Worm (Caenorhabditis elegans): Measurements from ENCODE around the gene gpa-1.

Gene gpa-1

ce11 chrV:11127197-11127596 is 50.3 kb downstream of the gpa-1 start, which contains the start of gene jmjd-5:
jmjd-5 (plus strand) TSS chrV:11127497.
- TF ChIP-seq fkh-4 (tag; optimal IDR thresholded peaks at IDR 0.05; ENCODE audit: borderline replicate concordance) (no peak), F16B12.6 (tag; optimal IDR thresholded peaks at IDR 0.05) (no peak), lsy-2 (tag; optimal IDR thresholded peaks at IDR 0.05) (no peak), tlp-1 (tag; optimal IDR thresholded peaks at IDR 0.05) (no peak), xbp-1 (tag; optimal IDR thresholded peaks at IDR 0.05) (no peak), lin-39 (tag; optimal IDR thresholded peaks at IDR 0.05) (no peak), swsn-7 (tag; optimal IDR thresholded peaks at IDR 0.05) (no peak), irx-1 (tag; optimal IDR thresholded peaks at IDR 0.05) (no peak), nhr-77 (tag; optimal IDR thresholded peaks at IDR 0.05) (no peak), aha-1 (tag; optimal IDR thresholded peaks at IDR 0.05) (no peak), fkh-8 (tag; optimal IDR thresholded peaks at IDR 0.05) (no peak)

ce11 chrV:11124922-11125321 is 52.6 kb downstream of the gpa-1 start, which contains the start of gene C06H2.2:
C06H2.2 (plus strand) TSS chrV:11125222.
- TF ChIP-seq efl-3 (GFP tag; optimal IDR thresholded peaks at IDR 0.05) (no peak), efl-1 (optimal IDR thresholded peaks at IDR 0.05) (no peak), efl-1 (GFP tag; optimal IDR thresholded peaks at IDR 0.05 in 1 of 2) (peak in 1 of 2 experiments; percentile 71)

All from whole organism, L1 larva.